Fruit fly (Drosophila melanogaster): Measurements from ENCODE around the gene CG17239.

The CG17239 gene

dm6 chr2L:2252241-2252640, at the start of gene CG17239:
TSS of gene CG17239 (minus strand) at chr2L:2252341.
- no peak for TF ChIP-seq noc (tag; optimal IDR thresholded peaks at IDR 0.05)

dm6 chr2L:2299803-2300202, 47.7 kb upstream of the CG17239 start, which contains the start of gene CG31949:
TSS of gene CG31949 (plus strand) at chr2L:2300103.
- no peak for TF ChIP-seq noc (tag; optimal IDR thresholded peaks at IDR 0.05)

- TF ChIP-seq noc (tag; optimal IDR thresholded peaks at IDR 0.05): no peak
These were observed 38.5 kb upstream of the CG17239 start, which contains the start of gene robl22E for dm6 chr2L:2290638-2291037. TSS of gene robl22E (minus strand) at chr2L:2290738.

dm6 chr2L:2289316-2289715, 37.2 kb upstream of the CG17239 start, which contains the start of gene CG17237:
TSS of gene CG17237 (minus strand) at chr2L:2289416.
- no peak for TF ChIP-seq noc (tag; optimal IDR thresholded peaks at IDR 0.05)

dm6 chr2L:2287807-2288206, 35.7 kb upstream of the CG17239 start, which contains the start of gene CG42658:
TSS of gene CG42658 (minus strand) at chr2L:2287907.
- no peak for TF ChIP-seq noc (tag; optimal IDR thresholded peaks at IDR 0.05)

- no peak for TF ChIP-seq noc (tag; optimal IDR thresholded peaks at IDR 0.05)
These were observed 34.6 kb upstream of the CG17239 start, which contains the start of gene CG31681 for dm6 chr2L:2286773-2287172. TSS of gene CG31681 (minus strand) at chr2L:2286873.

- TF ChIP-seq noc (tag; optimal IDR thresholded peaks at IDR 0.05): no peak
These were observed 32.7 kb upstream of the CG17239 start, which contains the start of gene CG4271 for dm6 chr2L:2284863-2285262. TSS of gene CG4271 (plus strand) at chr2L:2285163.

dm6 chr2L:2269040-2269439, 16.9 kb upstream of the CG17239 start, which contains the start of gene CG17242:
TSS of gene CG17242 (minus strand) at chr2L:2269140.
- no peak for TF ChIP-seq noc (tag; optimal IDR thresholded peaks at IDR 0.05)

dm6 chr2L:2265221-2265620, 13.1 kb upstream of the CG17239 start, which contains the start of gene CG34049:
TSS of gene CG34049 (minus strand) at chr2L:2265321.
- TF ChIP-seq noc (tag; optimal IDR thresholded peaks at IDR 0.05): no peak

- TF ChIP-seq noc (tag; optimal IDR thresholded peaks at IDR 0.05): no peak
These were observed 11.0 kb upstream of the CG17239 start, which contains the start of gene CG4270 for dm6 chr2L:2263142-2263541. TSS of gene CG4270 (plus strand) at chr2L:2263442.

- TF ChIP-seq noc (tag; optimal IDR thresholded peaks at IDR 0.05): no peak
These were observed 2.8 kb upstream of the CG17239 start, which contains the start of gene Send1 for dm6 chr2L:2254950-2255349. TSS of gene Send1 (minus strand) at chr2L:2255050.

dm6 chr2L:2252745-2253144, 604 bp upstream of the CG17239 start, which contains the start of gene CG17234:
TSS of gene CG17234 (plus strand) at chr2L:2253045.
- TF ChIP-seq noc (tag; optimal IDR thresholded peaks at IDR 0.05): no peak

- no peak for TF ChIP-seq noc (tag; optimal IDR thresholded peaks at IDR 0.05)
These were observed 966 bp downstream of the CG17239 start, which contains the start of gene Ser12 for dm6 chr2L:2251175-2251574. TSS of gene Ser12 (minus strand) at chr2L:2251275.

dm6 chr2L:2249578-2249977, 2.6 kb downstream of the CG17239 start:
- no peak for TF ChIP-seq noc (tag; optimal IDR thresholded peaks at IDR 0.05)

dm6 chr2L:2242783-2243182, 9.4 kb downstream of the CG17239 start:
- no peak for TF ChIP-seq noc (tag; optimal IDR thresholded peaks at IDR 0.05)

dm6 chr2L:2242139-2242538, 10.0 kb downstream of the CG17239 start, which contains the start of gene CG4267:
TSS of gene CG4267 (plus strand) at chr2L:2242378.
- no peak for TF ChIP-seq noc (tag; optimal IDR thresholded peaks at IDR 0.05)

dm6 chr2L:2240493-2240892, 11.6 kb downstream of the CG17239 start, which contains the start of gene Tengl1:
TSS of gene Tengl1 (minus strand) at chr2L:2240593.
- TF ChIP-seq noc (tag; optimal IDR thresholded peaks at IDR 0.05): no peak

All from whole organism, larva.